Fruit fly (Drosophila melanogaster) whole organism, embryonic: ENCODE results near the gene Ptp69D.
A peak's percentile ranks its signal among the peaks of the same experiment; 100 is the strongest.

ENCODE experiments used
- ATbp ChIP-seq: fragments of 200-800 bp; sonication (Bioruptor generic); optimal IDR thresholded peaks from 2 replicates; lab custom pipeline; 2017; ENCODE audit warnings: missing biosample characterization, mild to moderate bottlenecking, missing genetic modification characterization, missing genetic modification reagents
- Ada2b ChIP-seq: fragments of 200-800 bp; sonication (Bioruptor generic); IDR thresholded peaks from 2 replicates; pipeline ENCODE4 v1.3.6; 2022; ENCODE audit warnings: missing biosample characterization, missing genetic modification characterization
- CG10209 ChIP-seq: fragments of 200-800 bp; sonication (Bioruptor generic); optimal IDR thresholded peaks from 3 replicates; lab custom pipeline; 2017; ENCODE audit warnings: missing biosample characterization, mild to moderate bottlenecking, missing genetic modification characterization, missing genetic modification reagents
- CG11093 ChIP-seq: fragments of 200-800 bp; sonication (Bioruptor generic); IDR thresholded peaks from 3 replicates; pipeline ENCODE4 v1.3.6; 2022; ENCODE audit warnings: missing biosample characterization, missing genetic modification characterization
- CG11696 ChIP-seq: fragments of 200-800 bp; sonication (Bioruptor generic); IDR thresholded peaks from 2 replicates; pipeline ENCODE4 v1.3.6; 2022; ENCODE audit warnings: missing biosample characterization, missing genetic modification characterization
- CG12071 ChIP-seq: fragments of 200-800 bp; sonication (Bioruptor generic); optimal IDR thresholded peaks from 3 replicates; lab custom pipeline; 2018; ENCODE audit warnings: missing biosample characterization, mild to moderate bottlenecking, missing genetic modification characterization
- CG12299 ChIP-seq: fragments of 200-800 bp; sonication (Bioruptor generic); optimal IDR thresholded peaks from 2 replicates; lab custom pipeline; 2018; ENCODE audit warnings: missing biosample characterization, mild to moderate bottlenecking, missing genetic modification characterization
- CG1233 ChIP-seq: fragments of 200-800 bp; sonication (Bioruptor generic); optimal IDR thresholded peaks from 4 replicates; lab custom pipeline; 2018; ENCODE audit warnings: missing biosample characterization, mild to moderate bottlenecking, missing genetic modification characterization
- CG12391 ChIP-seq: fragments of 200-800 bp; sonication (Bioruptor generic); optimal IDR thresholded peaks from 3 replicates; lab custom pipeline; 2018; ENCODE audit warnings: missing biosample characterization, mild to moderate bottlenecking, missing genetic modification characterization, moderate library complexity
- CG12744 ChIP-seq: fragments of 200-800 bp; sonication (Bioruptor generic); optimal IDR thresholded peaks from 2 replicates; lab custom pipeline; 2016; ENCODE audit warnings: missing biosample characterization, missing genetic modification characterization
- CG13287 ChIP-seq: fragments of 200-800 bp; sonication (Bioruptor generic); IDR thresholded peaks from 2 replicates; pipeline ENCODE4 v1.3.6; 2022; ENCODE audit warnings: missing biosample characterization, missing genetic modification characterization; ENCODE audit not compliant: partially characterized antibody
- CG14710 ChIP-seq: fragments of 200-800 bp; sonication (Bioruptor generic); optimal IDR thresholded peaks from 3 replicates; lab custom pipeline; 2019; ENCODE audit warnings: missing biosample characterization, mild to moderate bottlenecking, missing genetic modification characterization, moderate library complexity
- CG15073 ChIP-seq: fragments of 200-800 bp; sonication (Bioruptor generic); optimal IDR thresholded peaks from 2 replicates; lab custom pipeline; 2016; ENCODE audit warnings: missing biosample characterization, missing genetic modification characterization
- CG1603 ChIP-seq: fragments of 200-800 bp; sonication (Bioruptor generic); optimal IDR thresholded peaks from 2 replicates; lab custom pipeline; 2019; ENCODE audit warnings: missing biosample characterization, mild to moderate bottlenecking, missing genetic modification characterization, moderate library complexity
- CG18764 ChIP-seq: fragments of 200-800 bp; sonication (Bioruptor generic); optimal IDR thresholded peaks from 3 replicates; lab custom pipeline; 2016; ENCODE audit warnings: missing biosample characterization, missing genetic modification characterization
- CG2116 ChIP-seq: fragments of 200-800 bp; sonication (Bioruptor generic); optimal IDR thresholded peaks from 3 replicates; lab custom pipeline; 2018; ENCODE audit warnings: missing biosample characterization, mild to moderate bottlenecking, missing genetic modification characterization
- CG2712 ChIP-seq: fragments of 200-800 bp; optimal IDR thresholded peaks from 3 replicates; lab custom pipeline; 2019; ENCODE audit warnings: missing biosample characterization, mild to moderate bottlenecking, missing genetic modification characterization, moderate library complexity
- CG34376 ChIP-seq: fragments of 200-800 bp; sonication (Bioruptor generic); optimal IDR thresholded peaks from 2 replicates; lab custom pipeline; 2018; ENCODE audit warnings: missing biosample characterization, mild to moderate bottlenecking, missing genetic modification characterization
- CG3838 ChIP-seq: fragments of 200-800 bp; sonication (Bioruptor generic); optimal IDR thresholded peaks from 3 replicates; lab custom pipeline; 2016; ENCODE audit warnings: missing biosample characterization, missing genetic modification characterization
- CG4328 ChIP-seq: fragments of 200-800 bp; sonication (Bioruptor generic); optimal IDR thresholded peaks from 3 replicates; lab custom pipeline; 2017; ENCODE audit warnings: missing biosample characterization, missing genetic modification reagents, missing genetic modification characterization
- CG5953 ChIP-seq: fragments of 200-800 bp; sonication (Bioruptor generic); IDR thresholded peaks from 2 replicates; pipeline ENCODE4 v1.3.6; 2022; ENCODE audit warnings: missing biosample characterization, missing genetic modification characterization
- CG6765 ChIP-seq: fragments of 200-800 bp; sonication (Bioruptor generic); optimal IDR thresholded peaks from 3 replicates; lab custom pipeline; 2017; ENCODE audit warnings: missing biosample characterization, mild to moderate bottlenecking, missing genetic modification characterization
- CG7786 ChIP-seq: fragments of 200-800 bp; sonication (Bioruptor generic); optimal IDR thresholded peaks from 2 replicates; lab custom pipeline; 2016; ENCODE audit warnings: missing biosample characterization, missing genetic modification characterization
- CG7839 ChIP-seq: fragments of 200-800 bp; sonication (Bioruptor generic); optimal IDR thresholded peaks from 3 replicates; lab custom pipeline; 2018; ENCODE audit warnings: missing biosample characterization, mild to moderate bottlenecking, missing genetic modification characterization, moderate library complexity
- CG9797 ChIP-seq: fragments of 200-800 bp; sonication (Bioruptor generic); optimal IDR thresholded peaks from 3 replicates; lab custom pipeline; 2018; ENCODE audit warnings: missing biosample characterization, mild to moderate bottlenecking, missing genetic modification characterization
- Ets65A ChIP-seq: fragments of 200-800 bp; sonication (Bioruptor generic); peaks from one replicate; lab custom pipeline; 2016; ENCODE audit warnings: missing biosample characterization, missing genetic modification characterization
- H2.0 ChIP-seq: fragments of 200-800 bp; sonication (Bioruptor generic); IDR thresholded peaks from 2 replicates; pipeline ENCODE4 v1.3.6; 2022; ENCODE audit warnings: missing biosample characterization, missing genetic modification characterization
- Hey ChIP-seq: fragments of 200-800 bp; sonication (Bioruptor generic); optimal IDR thresholded peaks from 3 replicates; lab custom pipeline; 2018; ENCODE audit warnings: missing biosample characterization, mild to moderate bottlenecking, missing genetic modification characterization
- Kr ChIP-seq: fragments of 200-800 bp; sonication (Bioruptor generic); optimal IDR thresholded peaks from 2 replicates; lab custom pipeline; 2017; ENCODE audit warnings: missing biosample characterization, mild to moderate bottlenecking, missing genetic modification characterization
- Med ChIP-seq: fragments of 200-800 bp; sonication (Bioruptor generic); peaks from one replicate; lab custom pipeline; 2016; ENCODE audit warnings: missing biosample characterization, missing genetic modification characterization, mild to moderate bottlenecking, inconsistent platforms, moderate library complexity
- NFAT ChIP-seq: fragments of 200-800 bp; sonication (Bioruptor generic); IDR thresholded peaks from 2 replicates; pipeline ENCODE4 v1.3.6; 2022; ENCODE audit warnings: missing biosample characterization, missing genetic modification characterization
- NK7.1 ChIP-seq: fragments of 200-800 bp; sonication (Bioruptor generic); optimal IDR thresholded peaks from 3 replicates; lab custom pipeline; 2016; ENCODE audit warnings: missing biosample characterization, missing genetic modification characterization
- NfI ChIP-seq: fragments of 200-800 bp; sonication (Bioruptor generic); optimal IDR thresholded peaks from 3 replicates; lab custom pipeline; 2018; ENCODE audit warnings: missing biosample characterization, mild to moderate bottlenecking, missing genetic modification characterization, moderate library complexity
- Rx ChIP-seq: fragments of 200-800 bp; sonication (Bioruptor generic); IDR thresholded peaks from 2 replicates; pipeline ENCODE4 v1.3.6; 2022; ENCODE audit warnings: missing biosample characterization, missing genetic modification characterization
- Xbp1 ChIP-seq: fragments of 200-800 bp; sonication (Bioruptor generic); optimal IDR thresholded peaks from 3 replicates; lab custom pipeline; 2016; ENCODE audit warnings: missing biosample characterization, mild to moderate bottlenecking, missing genetic modification characterization
- chinmo ChIP-seq: fragments of 200-800 bp; sonication (Bioruptor generic); IDR thresholded peaks from 4 replicates; pipeline ENCODE4 v1.3.6; 2022; ENCODE audit warnings: missing biosample characterization, missing genetic modification characterization; ENCODE audit not compliant: partially characterized antibody
- crol ChIP-seq: fragments of 200-800 bp; sonication (Bioruptor generic); IDR thresholded peaks from 2 replicates; pipeline ENCODE4 v1.3.6; 2022; ENCODE audit warnings: missing biosample characterization, missing genetic modification characterization
- dati ChIP-seq: fragments of 200-800 bp; sonication (Bioruptor generic); IDR thresholded peaks from 2 replicates; pipeline ENCODE4 v1.3.6; 2022; ENCODE audit warnings: missing biosample characterization, missing genetic modification characterization
- gfzf ChIP-seq: fragments of 200-800 bp; sonication (Bioruptor generic); optimal IDR thresholded peaks from 2 replicates; lab custom pipeline; 2016; ENCODE audit warnings: missing biosample characterization, mild to moderate bottlenecking, missing genetic modification characterization, moderate library complexity
- gsb-n ChIP-seq: fragments of 200-800 bp; sonication (Bioruptor generic); optimal IDR thresholded peaks from 3 replicates; lab custom pipeline; 2018; ENCODE audit warnings: missing biosample characterization, mild to moderate bottlenecking, missing genetic modification characterization
- jing ChIP-seq: fragments of 200-800 bp; sonication (Bioruptor generic); optimal IDR thresholded peaks from 2 replicates; lab custom pipeline; 2018; ENCODE audit warnings: missing biosample characterization, mild to moderate bottlenecking, missing genetic modification characterization
- lbe ChIP-seq: fragments of 200-800 bp; sonication (Bioruptor generic); optimal IDR thresholded peaks from 2 replicates; lab custom pipeline; 2016; ENCODE audit warnings: missing biosample characterization, mild to moderate bottlenecking, missing genetic modification characterization
- luna ChIP-seq: fragments of 200-800 bp; sonication (Bioruptor generic); optimal IDR thresholded peaks from 2 replicates; lab custom pipeline; 2016; ENCODE audit warnings: missing biosample characterization, missing genetic modification characterization
- mirr ChIP-seq: fragments of 200-800 bp; sonication (Bioruptor generic); optimal IDR thresholded peaks from 3 replicates; lab custom pipeline; 2018; ENCODE audit warnings: missing biosample characterization, mild to moderate bottlenecking, missing genetic modification characterization
- oc ChIP-seq: fragments of 200-800 bp; sonication (Bioruptor generic); optimal IDR thresholded peaks from 2 replicates; lab custom pipeline; 2018; ENCODE audit warnings: missing biosample characterization, mild to moderate bottlenecking, missing genetic modification characterization, moderate library complexity
- tll ChIP-seq, 2 experiments: fragments of 200-800 bp in 1 of 2; fragments of >200 bp in 1 of 2; sonication (Bioruptor generic) in 1 of 2; optimal IDR thresholded peaks; 2 replicates each; lab custom pipeline; 2017 to 2019; ENCODE audit warnings: missing biosample characterization in 2 of 2, missing genetic modification characterization in 2 of 2, mild to moderate bottlenecking in 1 of 2, moderate library complexity in 1 of 2
- twi ChIP-seq: fragments of 200-800 bp; optimal IDR thresholded peaks from 2 replicates; lab custom pipeline; 2019; ENCODE audit warnings: missing biosample characterization, mild to moderate bottlenecking, missing genetic modification characterization, moderate library complexity

The Ptp69D gene

DNA sequence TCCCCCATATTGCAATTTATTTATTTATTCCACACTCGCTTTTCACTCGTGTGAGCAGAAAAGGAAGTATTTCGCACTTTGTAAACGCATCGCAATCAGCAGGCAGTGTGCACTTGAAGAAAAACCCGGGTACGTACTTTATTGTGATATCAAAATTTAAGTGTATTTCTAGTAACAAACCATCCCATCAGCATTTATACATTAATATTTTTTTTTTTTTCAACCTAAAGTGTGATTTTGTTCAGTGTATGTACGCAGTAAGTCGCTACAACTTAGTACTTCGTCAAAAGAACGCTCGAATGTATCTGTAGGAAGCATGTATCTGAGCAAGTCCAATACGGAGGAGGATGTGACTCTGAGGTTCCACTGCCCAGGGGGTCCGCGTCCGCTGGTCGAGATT lies 9.0 kb upstream of the Ptp69D start (continued):
- TF ChIP-seq CG2116 (GFP tag; lab: Kevin White, UChicago), result no peak
- TF ChIP-seq Ets65A, result peak; percentile 91
- peak; percentile 64 for TF ChIP-seq Med (GFP tag; lab: Kevin White, UChicago)
- peak; percentile 22 for TF ChIP-seq CG12391 (tag; lab: Kevin White, UChicago)

dm6 chr3L:12727212-12727611 lies 7.5 kb upstream of the Ptp69D start:
- TF ChIP-seq Kr (GFP tag; lab: Kevin White, UChicago) (peak; percentile 37), gsb-n (tag; lab: Kevin White, UChicago) (peak; percentile 66), CG11696 (GFP tag; lab: Robert Waterston, UW) (no peak), Hey (tag; lab: Kevin White, UChicago) (peak; percentile 82), ATbp (GFP tag; lab: Kevin White, UChicago) (no peak), crol (GFP tag; lab: Robert Waterston, UW) (peak; percentile 57; the same call in 1 of the 2 replicates), dati (GFP tag; lab: Robert Waterston, UW) (no peak), CG3838 (GFP tag; lab: Kevin White, UChicago) (no peak), gfzf (GFP tag; lab: Kevin White, UChicago) (no peak), oc (tag; lab: Kevin White, UChicago) (peak; percentile 8), CG6765 (GFP tag; lab: Kevin White, UChicago) (no peak), CG15073 (GFP tag; lab: Kevin White, UChicago) (no peak), twi (peak; percentile 19), mirr (GFP tag; lab: Kevin White, UChicago) (peak; percentile 8)

- TF ChIP-seq CG34376 (no peak), luna (GFP tag; lab: Kevin White, UChicago) (no peak), CG10209 (GFP tag; lab: Kevin White, UChicago) (no peak), Hey (tag; lab: Kevin White, UChicago) (peak; percentile 97), chinmo (0 out of 4 replicates have a peak, but pooled peaks have one; percentile 19), CG12299 (tag; lab: Kevin White, UChicago) (no peak), H2.0 (GFP tag; lab: Robert Waterston, UW) (no peak), CG5953 (no peak), CG12744 (GFP tag; lab: Kevin White, UChicago) (no peak), CG2712 (tag; lab: Kevin White, UChicago) (no peak), CG4328 (GFP tag; lab: Kevin White, UChicago) (no peak), CG1233 (no peak), CG7839 (tag; lab: Kevin White, UChicago) (no peak), Xbp1 (no peak), Ada2b (GFP tag; lab: Robert Waterston, UW) (no peak), oc (tag; lab: Kevin White, UChicago) (peak; percentile 8), tll (GFP tag; optimal IDR thresholded peaks at IDR 0.05; lab: Kevin White, UChicago) (peak in 1 of 2 experiments; percentile 90)
- TF ChIP-seq, all 482 proteins: peak for 4
These were observed 5.1 kb upstream of the Ptp69D start for dm6 chr3L:12729601-12730000.

dm6 chr3L:12732742-12733141 lies 2.0 kb upstream of the Ptp69D start:
- TF ChIP-seq CG11093 (no peak), NFAT (GFP tag; lab: Robert Waterston, UW) (no peak), CG9797 (GFP tag; lab: Kevin White, UChicago) (no peak), CG12071 (GFP tag; lab: Kevin White, UChicago) (no peak), CG7786 (GFP tag; lab: Kevin White, UChicago) (no peak), CG13287 (peak; percentile 77), CG1603 (peak; percentile 54), CG11696 (GFP tag; lab: Robert Waterston, UW) (no peak), jing (GFP tag; lab: Kevin White, UChicago) (no peak), CG18764 (GFP tag; lab: Kevin White, UChicago) (no peak), NfI (GFP tag; lab: Kevin White, UChicago) (no peak), NK7.1 (no peak), CG14710 (peak; percentile 13), lbe (no peak), Rx (GFP tag; lab: Robert Waterston, UW) (no peak)
